Fruit fly (Drosophila melanogaster): ENCODE data around the gene by.

DNA sequence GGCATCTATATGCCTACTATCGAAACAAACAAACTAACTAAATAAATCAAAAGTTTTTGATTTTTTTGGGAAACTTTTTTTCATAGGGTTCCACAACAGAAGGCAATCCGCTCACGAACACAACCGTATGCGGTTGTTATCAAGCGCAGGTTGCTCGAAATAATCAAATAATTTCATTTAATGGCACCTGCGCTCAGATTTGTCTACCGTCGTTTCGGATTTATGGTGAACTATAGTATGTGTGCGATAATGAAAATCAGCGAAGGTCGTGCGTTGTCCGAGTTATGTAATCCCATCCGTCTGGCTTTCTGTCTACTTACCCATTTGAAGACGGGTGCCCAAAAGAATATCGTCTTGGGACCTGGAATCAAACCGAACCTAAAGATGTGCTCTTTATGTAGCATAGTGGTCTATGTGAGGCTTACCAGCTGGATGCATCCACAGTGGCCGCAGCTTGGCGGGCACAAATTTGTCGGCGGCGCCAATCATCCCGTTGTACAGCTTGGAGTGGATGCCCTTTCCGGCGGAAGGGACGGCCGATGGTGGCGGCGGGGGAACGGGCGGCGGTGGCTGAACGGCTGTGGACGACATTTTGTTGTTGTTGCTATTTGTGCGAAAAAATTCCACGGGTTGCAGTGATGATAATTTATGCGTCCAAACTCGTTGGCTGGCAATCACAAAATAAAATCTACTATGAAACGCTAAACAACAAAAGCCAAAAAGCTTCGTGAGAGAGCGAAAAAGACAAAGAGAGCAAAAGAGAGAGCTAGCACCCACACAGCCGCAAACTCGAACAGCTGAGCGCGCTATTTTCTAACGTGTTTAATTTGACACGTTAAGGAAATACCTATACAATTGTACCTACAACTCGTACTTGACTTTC, 40.4 kb upstream of the by start:
- TF ChIP-seq zf30C (GFP tag; optimal IDR thresholded peaks at IDR 0.05) (no peak), CG12659 (GFP tag; optimal IDR thresholded peaks at IDR 0.05) (no peak), cwo (GFP tag; optimal IDR thresholded peaks at IDR 0.05) (no peak), bbx (GFP tag; IDR thresholded peaks at IDR 0.05; ENCODE audit: partially characterized antibody) (0 out of 2 replicates have a peak, but pooled peaks have one; percentile 29), CG7786 (GFP tag; optimal IDR thresholded peaks at IDR 0.05) (no peak), esg (GFP tag; conservative IDR thresholded peaks at IDR 0.05) (no peak), CG14050 (GFP tag; IDR thresholded peaks at IDR 0.05) (no peak), NC2α (GFP tag; optimal IDR thresholded peaks at IDR 0.05) (no peak), Myb (GFP tag; optimal IDR thresholded peaks at IDR 0.05) (no peak), Blimp-1 (GFP tag; optimal IDR thresholded peaks at IDR 0.05) (no peak), Hmr (GFP tag; optimal IDR thresholded peaks at IDR 0.05) (no peak), trh (GFP tag; optimal IDR thresholded peaks at IDR 0.05) (no peak), dmrt99B (tag; optimal IDR thresholded peaks at IDR 0.05) (no peak)
